Worm (Caenorhabditis elegans) whole organism, late embryonic: Measurements from ENCODE around the gene C33G8.2.

ENCODE experiments used
- T23F11.4 ChIP-seq: fragments of 200-800 bp; sonication (Bioruptor generic); optimal IDR thresholded peaks from 2 replicates; lab custom pipeline; 2018; ENCODE audit warnings: mild to moderate bottlenecking, missing genetic modification characterization, missing compliant biosample characterization
- ceh-2 ChIP-seq: sonication (generic microtip); optimal IDR thresholded peaks from 2 replicates; lab custom pipeline; 2016; ENCODE audit warnings: missing genotype, missing genetic modification characterization, missing compliant biosample characterization
- dve-1 ChIP-seq: sonication (generic microtip); optimal IDR thresholded peaks from 2 replicates; lab custom pipeline; 2017; ENCODE audit warnings: antibody characterized with exemption, mild to moderate bottlenecking, missing genetic modification characterization, missing compliant biosample characterization
- ets-4 ChIP-seq: sonication (generic microtip); optimal IDR thresholded peaks from 2 replicates; lab custom pipeline; 2016; ENCODE audit warnings: missing genetic modification characterization, missing compliant biosample characterization
- fkh-10 ChIP-seq: fragments of 150-350 bp; optimal IDR thresholded peaks from 2 replicates; lab custom pipeline; 2014; ENCODE audit warnings: missing biosample characterization, missing genetic modification reagents, missing genetic modification characterization
- mec-3 ChIP-seq: sonication (generic microtip); optimal IDR thresholded peaks from 2 replicates; lab custom pipeline; 2016; ENCODE audit warnings: borderline replicate concordance, missing genetic modification characterization, missing compliant biosample characterization
- sox-4 ChIP-seq: sonication (generic microtip); optimal IDR thresholded peaks from 2 replicates; lab custom pipeline; 2017; ENCODE audit warnings: mild to moderate bottlenecking, missing genetic modification characterization, inconsistent platforms, missing compliant biosample characterization
- ttx-3 ChIP-seq: sonication (generic microtip); optimal IDR thresholded peaks from 2 replicates; lab custom pipeline; 2016; ENCODE audit warnings: missing genetic modification reagents, missing genetic modification characterization, missing compliant biosample characterization

ce11 chrV:7005964-7006363 is 3.6 kb upstream of the C33G8.2 start, which contains the start of gene spig-10:
- no peak for TF ChIP-seq fkh-10 (GFP tag; lab: Kevin White, UChicago)
- no peak for TF ChIP-seq mec-3 (tag; lab: Kevin White, UChicago)
- TF ChIP-seq dve-1 (tag; lab: Kevin White, UChicago): no peak
- TF ChIP-seq sox-4: no peak
- no peak for TF ChIP-seq ets-4 (tag; lab: Kevin White, UChicago)
- no peak for TF ChIP-seq T23F11.4 (GFP tag; lab: Kevin White, UChicago)
- TF ChIP-seq ttx-3: no peak
- TF ChIP-seq ceh-2 (tag; lab: Kevin White, UChicago): no peak
